Fruit fly (Drosophila melanogaster): Measurements from ENCODE around the gene CG31704.

CG31704 gene

DNA sequence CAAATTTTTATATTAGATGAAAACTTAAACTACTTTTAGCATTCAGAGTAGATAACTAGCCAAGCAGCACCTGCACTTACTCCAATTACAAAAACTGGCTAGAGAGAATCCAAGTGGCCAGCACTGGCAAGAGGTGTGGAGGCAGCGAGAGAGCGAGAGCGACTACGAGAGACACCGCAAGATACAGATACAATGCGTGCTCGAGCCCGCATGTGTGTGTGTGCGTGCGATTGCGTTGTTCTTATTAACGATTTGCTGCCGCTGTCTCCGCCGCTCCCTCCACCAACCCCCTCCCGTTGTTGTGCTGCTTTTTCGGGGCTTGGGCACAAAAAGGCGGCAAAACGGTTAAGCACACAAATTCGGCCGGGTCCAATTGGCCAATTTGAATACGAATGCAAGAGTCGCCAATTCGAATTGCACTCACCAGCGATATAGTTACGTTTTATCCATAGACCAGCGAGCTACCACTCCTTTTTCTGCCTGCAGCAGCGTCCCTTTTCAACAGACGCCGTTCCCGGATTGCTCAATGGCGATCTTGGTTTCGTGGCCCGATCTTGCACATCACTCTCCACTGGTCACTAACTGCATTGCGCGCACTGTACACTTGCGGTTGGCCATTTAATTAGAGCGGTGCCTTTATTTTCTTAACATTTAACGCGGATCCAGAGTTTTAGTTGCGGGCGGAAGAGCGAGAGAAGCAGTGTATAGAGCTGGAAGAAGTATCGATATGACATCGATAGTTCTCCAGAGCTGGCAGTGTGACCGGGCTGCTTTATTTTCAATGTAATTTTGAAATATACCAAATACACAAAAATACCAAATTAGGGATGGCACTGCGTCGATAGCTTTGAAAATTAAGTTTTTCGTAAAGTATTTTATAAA lies 31.5 kb upstream of the CG31704 start, which contains the start of gene crol (continued):
- peak; percentile 100 for TF ChIP-seq Elba2 (GFP tag; optimal IDR thresholded peaks at IDR 0.05)
- peak; percentile 37 for TF ChIP-seq CG11504 (tag; optimal IDR thresholded peaks at IDR 0.05)
- 0 out of 2 replicates have a peak, but pooled peaks have one; percentile 16 for TF ChIP-seq Atf6 (GFP tag; IDR thresholded peaks at IDR 0.05)
- TF ChIP-seq Hr3 (GFP tag; optimal IDR thresholded peaks at IDR 0.05) = peak; percentile 36
- peak; percentile 81 for TF ChIP-seq Ets97D (GFP tag; optimal IDR thresholded peaks at IDR 0.05)
- peak; percentile 17 for TF ChIP-seq CG9817 (tag; optimal IDR thresholded peaks at IDR 0.05)
- TF ChIP-seq CG17829 (tag; optimal IDR thresholded peaks at IDR 0.05) = peak; percentile 39
- no peak for TF ChIP-seq Spps (tag; optimal IDR thresholded peaks at IDR 0.05)
- TF ChIP-seq sisA (GFP tag; IDR thresholded peaks at IDR 0.05) = no peak
- TF ChIP-seq Drgx (GFP tag; IDR thresholded peaks at IDR 0.05) = peak; percentile 50
- TF ChIP-seq Hr51 (GFP tag; optimal IDR thresholded peaks at IDR 0.05) = peak in 1 of 2 experiments; percentile 34
- TF ChIP-seq fd64A (GFP tag; optimal IDR thresholded peaks at IDR 0.05) = no peak
- peak; percentile 24; the same call in 1 of the 2 replicates for TF ChIP-seq Xrp1 (GFP tag; IDR thresholded peaks at IDR 0.05)
- no peak for TF ChIP-seq slp2 (GFP tag; optimal IDR thresholded peaks at IDR 0.05)
- TF ChIP-seq CG13424 (tag; optimal IDR thresholded peaks at IDR 0.05) = peak; percentile 43
- TF ChIP-seq CG11085 (GFP tag; IDR thresholded peaks at IDR 0.05) = peak; percentile 13; the same call in 1 of the 2 replicates
- peak; percentile 13; the same call in 1 of the 4 replicates for TF ChIP-seq Gug (GFP tag; IDR thresholded peaks at IDR 0.05)
- no peak for TF ChIP-seq NC2α (GFP tag; optimal IDR thresholded peaks at IDR 0.05)
- TF ChIP-seq lilli (GFP tag; optimal IDR thresholded peaks at IDR 0.05) = peak; percentile 40
- TF ChIP-seq CG13775 (GFP tag; optimal IDR thresholded peaks at IDR 0.05) = peak; percentile 15
- TF ChIP-seq sqz (GFP tag; optimal IDR thresholded peaks at IDR 0.05) = peak; percentile 14
- peak; percentile 10 for TF ChIP-seq Blimp-1 (GFP tag; optimal IDR thresholded peaks at IDR 0.05)
- peak; percentile 10 for TF ChIP-seq CG30403 (GFP tag; optimal IDR thresholded peaks at IDR 0.05)
- TF ChIP-seq gcm (GFP tag; optimal IDR thresholded peaks at IDR 0.05) = peak; percentile 40
- peak; percentile 100 for TF ChIP-seq crol (GFP tag; IDR thresholded peaks at IDR 0.05)
- peak; percentile 76 for TF ChIP-seq Doc3 (GFP tag; IDR thresholded peaks at IDR 0.05; ENCODE audit: partially characterized antibody)
- peak; percentile 85 for TF ChIP-seq zen2 (GFP tag; IDR thresholded peaks at IDR 0.05; ENCODE audit: partially characterized antibody)
- peak; percentile 48 for TF ChIP-seq CG10267 (tag; optimal IDR thresholded peaks at IDR 0.05)
- TF ChIP-seq CG34422 (GFP tag; IDR thresholded peaks at IDR 0.05) = peak; percentile 93; the same call in 2 of the 3 replicates
- TF ChIP-seq CG31365 (tag; optimal IDR thresholded peaks at IDR 0.05) = peak; percentile 1
- TF ChIP-seq E2f2 (GFP tag; IDR thresholded peaks at IDR 0.05) = peak; percentile 49; the same call in 1 of the 2 replicates
- peak; percentile 28 for TF ChIP-seq onecut (GFP tag; IDR thresholded peaks at IDR 0.05)
- no peak for TF ChIP-seq CG32772 (GFP tag; IDR thresholded peaks at IDR 0.05)
- TF ChIP-seq CG31441 (GFP tag; IDR thresholded peaks at IDR 0.05) = peak; percentile 35; the same call in 1 of the 2 replicates
- TF ChIP-seq CG15073 (GFP tag; optimal IDR thresholded peaks at IDR 0.05) = no peak
- TF ChIP-seq HLH3B (GFP tag; IDR thresholded peaks at IDR 0.05) = 0 out of 2 replicates have a peak, but pooled peaks have one; percentile 25
- peak; percentile 56; the same call in 1 of the 3 replicates for TF ChIP-seq Dbx (GFP tag; IDR thresholded peaks at IDR 0.05)
- no peak for TF ChIP-seq Aef1 (GFP tag; IDR thresholded peaks at IDR 0.05)
- TF ChIP-seq Six4 (GFP tag; optimal IDR thresholded peaks at IDR 0.05) = no peak
- peak; percentile 80 for TF ChIP-seq sna (GFP tag; IDR thresholded peaks at IDR 0.05; ENCODE audit: partially characterized antibody)
- TF ChIP-seq gsb (GFP tag; IDR thresholded peaks at IDR 0.05) = no peak
- peak; percentile 91 for TF ChIP-seq CG6175 (GFP tag; IDR thresholded peaks at IDR 0.05)
- peak; percentile 33; the same call in 1 of the 3 replicates for TF ChIP-seq CG11456 (GFP tag; IDR thresholded peaks at IDR 0.05)
- peak; percentile 7 for TF ChIP-seq Meics (GFP tag; optimal IDR thresholded peaks at IDR 0.05)
- peak; percentile 54 for TF ChIP-seq CG32532 (GFP tag; IDR thresholded peaks at IDR 0.05)
- TF ChIP-seq gfzf (GFP tag; optimal IDR thresholded peaks at IDR 0.05) = peak; percentile 72
- TF ChIP-seq trem (tag; optimal IDR thresholded peaks at IDR 0.05) = peak; percentile 63
- TF ChIP-seq CG1603 (tag; optimal IDR thresholded peaks at IDR 0.05) = peak; percentile 59
